Worm (Caenorhabditis elegans): Measurements from ENCODE around the gene mig-21.
A peak's percentile ranks its signal among the peaks of the same experiment; 100 is the strongest.

Gene mig-21

DNA sequence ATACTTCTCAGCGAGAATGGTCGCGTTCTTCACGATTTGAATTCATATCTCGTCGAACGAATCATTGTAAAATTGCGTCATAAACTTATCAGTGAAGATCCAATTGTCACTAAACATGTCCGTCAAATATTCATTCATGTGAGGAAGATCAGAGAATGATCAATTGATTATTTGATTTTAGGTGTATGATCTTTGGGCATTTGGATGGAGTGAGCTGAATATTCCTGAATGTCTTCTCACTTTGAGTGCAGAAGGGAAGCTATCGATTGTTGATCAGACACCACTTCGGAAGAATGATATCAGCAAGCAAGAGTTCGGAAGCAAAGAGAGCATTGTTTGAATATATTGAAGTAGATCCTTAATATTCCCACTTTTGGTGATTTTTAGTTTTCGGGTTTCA, 3.9 kb downstream of the mig-21 start:
- no peak for TF ChIP-seq attf-6 (GFP tag; IDR thresholded peaks at IDR 0.05)
- TF ChIP-seq hrde-1 (tag; optimal IDR thresholded peaks at IDR 0.05; ENCODE audit: borderline replicate concordance) = peak; percentile 68
- no peak for TF ChIP-seq bed-1 (GFP tag; IDR thresholded peaks at IDR 0.05)
- TF ChIP-seq C06A6.2 (GFP tag; conservative IDR thresholded peaks at IDR 0.05) = no peak
- peak; percentile 67 for TF ChIP-seq B0336.3 (GFP tag; IDR thresholded peaks at IDR 0.05)
- TF ChIP-seq hsf-1 (GFP tag; IDR thresholded peaks at IDR 0.05) = no peak
- no peak for TF ChIP-seq ztf-22 (GFP tag; optimal IDR thresholded peaks at IDR 0.05)
- no peak for TF ChIP-seq athp-1 (tag; optimal IDR thresholded peaks at IDR 0.05)
- no peak for TF ChIP-seq egl-18 (GFP tag; IDR thresholded peaks at IDR 0.05)
- TF ChIP-seq nfya-2 (GFP tag; IDR thresholded peaks at IDR 0.05) = no peak
- peak; percentile 57 for TF ChIP-seq nhr-90 (tag; optimal IDR thresholded peaks at IDR 0.05)
- TF ChIP-seq madf-3 (GFP tag; IDR thresholded peaks at IDR 0.05) = peak; percentile 69; the same call in 1 of the 2 replicates
- TF ChIP-seq lsl-1 (GFP tag; optimal IDR thresholded peaks at IDR 0.05) = no peak
- TF ChIP-seq lin-35 (GFP tag; optimal IDR thresholded peaks at IDR 0.05) = peak in 1 of 3 experiments; percentile 56
- TF ChIP-seq ceh-91 (GFP tag; IDR thresholded peaks at IDR 0.05) = no peak
- TF ChIP-seq ceh-40 (GFP tag; IDR thresholded peaks at IDR 0.05) = no peak
- TF ChIP-seq aptf-3 (GFP tag; IDR thresholded peaks at IDR 0.05) = no peak
- TF ChIP-seq snpc-1.1 (tag; optimal IDR thresholded peaks at IDR 0.05; ENCODE audit: insufficient read depth) = no peak
- no peak for TF ChIP-seq hmg-20 (GFP tag; IDR thresholded peaks at IDR 0.05)
- TF ChIP-seq let-526 (GFP tag; IDR thresholded peaks at IDR 0.05) = no peak
- no peak for TF ChIP-seq snpc-3.4 (tag; optimal IDR thresholded peaks at IDR 0.05)
- TF ChIP-seq hlh-12 (tag; optimal IDR thresholded peaks at IDR 0.05) = no peak
- TF ChIP-seq cebp-1 (GFP tag; IDR thresholded peaks at IDR 0.05) = no peak
- TF ChIP-seq cebp-1 (tag; optimal IDR thresholded peaks at IDR 0.05) = peak; percentile 21
- TF ChIP-seq bed-2 (GFP tag; IDR thresholded peaks at IDR 0.05) = no peak
- no peak for TF ChIP-seq hmg-1.2 (GFP tag; IDR thresholded peaks at IDR 0.05)
- TF ChIP-seq lin-40 (tag; optimal IDR thresholded peaks at IDR 0.05) = peak; percentile 52
- TF ChIP-seq ZK185.1 (tag; optimal IDR thresholded peaks at IDR 0.05; ENCODE audit: poor library complexity, severe bottlenecking) = peak; percentile 42
- no peak for TF ChIP-seq zim-3 (tag; optimal IDR thresholded peaks at IDR 0.05)
- TF ChIP-seq sea-2 (GFP tag; IDR thresholded peaks at IDR 0.05) = no peak
- TF ChIP-seq cebp-2 (GFP tag; IDR thresholded peaks at IDR 0.05) = no peak; the same call in 1 of the 2 replicates
- no peak for TF ChIP-seq K11D2.4 (GFP tag; IDR thresholded peaks at IDR 0.05)
- peak; percentile 73; the same call in 1 of the 2 replicates for TF ChIP-seq lin-26 (GFP tag; IDR thresholded peaks at IDR 0.05)
- no peak for TF ChIP-seq F49E8.2 (tag; optimal IDR thresholded peaks at IDR 0.05; ENCODE audit: insufficient read depth)
- peak; percentile 62 for TF ChIP-seq nfyb-1 (GFP tag; IDR thresholded peaks at IDR 0.05)
- TF ChIP-seq ztf-25 (GFP tag; IDR thresholded peaks at IDR 0.05) = no peak
- TF ChIP-seq ztf-28 (GFP tag; IDR thresholded peaks at IDR 0.05) = no peak
- no peak for TF ChIP-seq Y79H2A.3 (GFP tag; conservative IDR thresholded peaks at IDR 0.05)
- TF ChIP-seq hlh-26 (GFP tag; conservative IDR thresholded peaks at IDR 0.05) = no peak
- TF ChIP-seq Y53F4B.3 (GFP tag; IDR thresholded peaks at IDR 0.05) = no peak
- peak; percentile 12 for TF ChIP-seq sdz-38 (tag; optimal IDR thresholded peaks at IDR 0.05)
- TF ChIP-seq unc-62 (GFP tag; optimal IDR thresholded peaks at IDR 0.05) = no peak
- TF ChIP-seq pbrm-1 (GFP tag; IDR thresholded peaks at IDR 0.05) = peak; percentile 16; the same call in 1 of the 2 replicates
- TF ChIP-seq ama-1 (optimal IDR thresholded peaks at IDR 0.05) = peak; percentile 89
- peak in 1 of 2 experiments; percentile 3 for TF ChIP-seq ama-1 (GFP tag; optimal IDR thresholded peaks at IDR 0.05)
- TF ChIP-seq repo-1 (tag; optimal IDR thresholded peaks at IDR 0.05) = peak; percentile 60
- TF ChIP-seq Y95B8A.8 (GFP tag; IDR thresholded peaks at IDR 0.05) = no peak
- no peak for TF ChIP-seq F57C9.4 (tag; optimal IDR thresholded peaks at IDR 0.05)
- no peak for TF ChIP-seq D2030.7 (GFP tag; IDR thresholded peaks at IDR 0.05)
